Worm (Caenorhabditis elegans) whole organism, L2 larva: ENCODE results near the gene T27E9.2.

ENCODE experiments used
- C34F6.9 ChIP-seq: fragments of 150-350 bp; optimal IDR thresholded peaks from 2 replicates; lab custom pipeline; 2014; ENCODE audit warnings: missing biosample characterization, missing genetic modification characterization
- R02D3.7 ChIP-seq: fragments of 150-350 bp; optimal IDR thresholded peaks from 2 replicates; lab custom pipeline; 2014; ENCODE audit warnings: missing biosample characterization, missing genetic modification characterization
- Y55F3AM.14 ChIP-seq: fragments of 200-800 bp; sonication (Bioruptor generic); optimal IDR thresholded peaks from 2 replicates; lab custom pipeline; 2018; ENCODE audit warnings: mild to moderate bottlenecking, missing genetic modification characterization, missing compliant biosample characterization
- ZK546.5 ChIP-seq: sonication (generic microtip); optimal IDR thresholded peaks from 2 replicates; lab custom pipeline; 2017; ENCODE audit warnings: missing biosample characterization, missing genetic modification characterization
- alr-1 ChIP-seq: fragments of 150-350 bp; optimal IDR thresholded peaks from 2 replicates; lab custom pipeline; 2014; ENCODE audit warnings: missing biosample characterization, missing genetic modification characterization
- aly-2 ChIP-seq: fragments of 150-350 bp; optimal IDR thresholded peaks from 2 replicates; lab custom pipeline; 2014; ENCODE audit warnings: missing biosample characterization, missing genetic modification characterization
- ama-1 ChIP-seq: fragments of 150-350 bp; optimal IDR thresholded peaks from 2 replicates; lab custom pipeline; 2018; ENCODE audit warnings: inconsistent platforms
- blmp-1 ChIP-seq: sonication (generic microtip); optimal IDR thresholded peaks from 2 replicates; lab custom pipeline; 2017; ENCODE audit warnings: missing genetic modification characterization, mild to moderate bottlenecking, missing compliant biosample characterization, antibody characterized with exemption, moderate library complexity; ENCODE audit not compliant: insufficient read depth
- ceh-16 ChIP-seq: fragments of 150-350 bp; optimal IDR thresholded peaks from 2 replicates; lab custom pipeline; 2014; ENCODE audit warnings: missing biosample characterization, missing genetic modification characterization
- crh-2 ChIP-seq: sonication (generic microtip); optimal IDR thresholded peaks from 2 replicates; lab custom pipeline; 2017; ENCODE audit warnings: missing biosample characterization, missing genetic modification characterization
- egl-27 ChIP-seq: sonication (generic microtip); optimal IDR thresholded peaks from 3 replicates; lab custom pipeline; 2017; ENCODE audit warnings: missing biosample characterization, missing genetic modification reagents, missing genetic modification characterization
- fos-1 ChIP-seq: fragments of 150-350 bp; optimal IDR thresholded peaks from 2 replicates; lab custom pipeline; 2014; ENCODE audit warnings: missing biosample characterization, missing genetic modification characterization
- gmeb-1 ChIP-seq: fragments of 150-350 bp; optimal IDR thresholded peaks from 2 replicates; lab custom pipeline; 2014; ENCODE audit warnings: missing biosample characterization, missing genetic modification characterization
- lin-11 ChIP-seq: fragments of 150-350 bp; sonication (generic microtip); optimal IDR thresholded peaks from 2 replicates; lab custom pipeline; 2014; ENCODE audit warnings: missing biosample characterization, missing genetic modification characterization, inconsistent platforms, mixed read lengths
- lin-13 ChIP-seq: fragments of 150-350 bp; optimal IDR thresholded peaks from 2 replicates; lab custom pipeline; 2014; ENCODE audit warnings: missing biosample characterization, missing genetic modification reagents, missing genetic modification characterization
- lin-39 ChIP-seq: fragments of 150-350 bp; optimal IDR thresholded peaks from 2 replicates; lab custom pipeline; 2014; ENCODE audit warnings: missing biosample characterization, missing genetic modification reagents, missing genetic modification characterization
- lsy-2 ChIP-seq, 2 experiments: fragments of 150-350 bp in 1 of 2; sonication (generic microtip) in 1 of 2; optimal IDR thresholded peaks; 2 replicates each; lab custom pipeline; 2014 to 2017; ENCODE audit warnings: missing biosample characterization in 2 of 2, missing genetic modification characterization in 2 of 2
- mab-5 ChIP-seq: fragments of 150-350 bp; optimal IDR thresholded peaks from 2 replicates; lab custom pipeline; 2014; ENCODE audit warnings: missing biosample characterization, missing genetic modification characterization
- mbf-1 ChIP-seq: sonication (generic microtip); optimal IDR thresholded peaks from 2 replicates; lab custom pipeline; 2017; ENCODE audit warnings: missing biosample characterization, missing genetic modification characterization
- mdl-1 ChIP-seq, 2 experiments: fragments of 150-350 bp in 1 of 2; sonication (generic microtip) in 1 of 2; optimal IDR thresholded peaks; 2 replicates each; lab custom pipeline; 2017; ENCODE audit warnings: missing biosample characterization in 2 of 2, missing genetic modification characterization in 2 of 2
- nhr-10 ChIP-seq: sonication (generic microtip); optimal IDR thresholded peaks from 2 replicates; lab custom pipeline; 2017; ENCODE audit warnings: missing biosample characterization, missing genetic modification characterization
- nhr-11 ChIP-seq: fragments of 150-350 bp; optimal IDR thresholded peaks from 2 replicates; lab custom pipeline; 2014; ENCODE audit warnings: missing biosample characterization, missing genetic modification characterization
- nhr-12 ChIP-seq: fragments of 150-350 bp; optimal IDR thresholded peaks from 2 replicates; lab custom pipeline; 2014; ENCODE audit warnings: missing biosample characterization, missing genetic modification characterization
- nhr-129 ChIP-seq: fragments of 150-350 bp; optimal IDR thresholded peaks from 2 replicates; lab custom pipeline; 2014; ENCODE audit warnings: missing biosample characterization, missing genetic modification characterization
- nhr-21 ChIP-seq: fragments of 150-350 bp; optimal IDR thresholded peaks from 2 replicates; lab custom pipeline; 2014; ENCODE audit warnings: missing biosample characterization, missing genetic modification characterization
- nhr-23 ChIP-seq: fragments of 150-350 bp; optimal IDR thresholded peaks from 2 replicates; lab custom pipeline; 2014; ENCODE audit warnings: missing biosample characterization, missing genetic modification reagents, missing genetic modification characterization
- nhr-237 ChIP-seq: fragments of 150-350 bp; optimal IDR thresholded peaks from 2 replicates; lab custom pipeline; 2014; ENCODE audit warnings: missing biosample characterization, missing genetic modification characterization
- nhr-6 ChIP-seq: fragments of 150-350 bp; optimal IDR thresholded peaks from 2 replicates; lab custom pipeline; 2014; ENCODE audit warnings: missing biosample characterization, missing genetic modification characterization
- nhr-77 ChIP-seq: fragments of 150-350 bp; optimal IDR thresholded peaks from 2 replicates; lab custom pipeline; 2014; ENCODE audit warnings: missing biosample characterization, missing genetic modification characterization
- peb-1 ChIP-seq: fragments of 150-350 bp; optimal IDR thresholded peaks from 2 replicates; lab custom pipeline; 2014; ENCODE audit warnings: missing biosample characterization, missing genetic modification characterization
- sem-4 ChIP-seq: fragments of 150-350 bp; optimal IDR thresholded peaks from 2 replicates; lab custom pipeline; 2014; ENCODE audit warnings: missing biosample characterization, missing genetic modification reagents, missing genetic modification characterization
- skn-1 ChIP-seq: sonication (generic microtip); optimal IDR thresholded peaks from 2 replicates; lab custom pipeline; 2017; ENCODE audit warnings: missing biosample characterization, missing genetic modification characterization
- sma-3 ChIP-seq: sonication (generic microtip); optimal IDR thresholded peaks from 2 replicates; lab custom pipeline; 2016; ENCODE audit warnings: missing genetic modification reagents, missing genetic modification characterization, missing compliant biosample characterization
- sma-9 ChIP-seq, 2 experiments: fragments of 150-350 bp in 1 of 2; sonication (generic microtip) in 1 of 2; optimal IDR thresholded peaks; 2 replicates each; lab custom pipeline; 2014 to 2016; ENCODE audit warnings: missing genetic modification characterization in 2 of 2, mild to moderate bottlenecking in 1 of 2, missing biosample characterization in 1 of 2, missing compliant biosample characterization in 1 of 2, missing genetic modification reagents in 1 of 2, moderate library complexity in 1 of 2
- snpc-4 ChIP-seq: fragments of 150-350 bp; optimal IDR thresholded peaks from 2 replicates; lab custom pipeline; 2014; ENCODE audit warnings: missing biosample characterization, missing genetic modification characterization
- unc-39 ChIP-seq: fragments of 150-350 bp; optimal IDR thresholded peaks from 2 replicates; lab custom pipeline; 2014; ENCODE audit warnings: missing biosample characterization, missing genetic modification characterization
- zag-1 ChIP-seq: fragments of 150-350 bp; optimal IDR thresholded peaks from 2 replicates; lab custom pipeline; 2014; ENCODE audit warnings: missing biosample characterization, missing genetic modification characterization
- ztf-11 ChIP-seq: sonication (generic microtip); optimal IDR thresholded peaks from 2 replicates; lab custom pipeline; 2017; ENCODE audit warnings: missing biosample characterization, missing genetic modification characterization

Gene T27E9.2

ce11 chrIII:13462138-13462634, at the start of gene T27E9.2, which contains the start of gene abcf-2:
T27E9.2 (minus strand) TSS chrIII:13462584.
abcf-2 (minus strand) TSS chrIII:13462238.
- no peak for TF ChIP-seq zag-1 (tag; lab: Kevin White, UChicago)

- TF ChIP-seq unc-39 (tag; lab: Kevin White, UChicago) (no peak), ama-1 (no peak), nhr-21 (tag; lab: Kevin White, UChicago) (no peak), peb-1 (no peak), aly-2 (tag; lab: Kevin White, UChicago) (no peak), lin-11 (tag; lab: Kevin White, UChicago) (no peak), nhr-11 (tag; lab: Kevin White, UChicago) (no peak), skn-1 (tag; lab: Kevin White, UChicago) (no peak), nhr-23 (tag; lab: Kevin White, UChicago) (no peak), nhr-129 (no peak), ceh-16 (tag; lab: Kevin White, UChicago) (no peak), lsy-2 (tag; optimal IDR thresholded peaks at IDR 0.05; lab: Kevin White, UChicago) (no peak), fos-1 (no peak), sma-3 (GFP tag; lab: Kevin White, UChicago) (no peak), mbf-1 (tag; lab: Kevin White, UChicago) (no peak), nhr-77 (tag; lab: Kevin White, UChicago) (no peak), crh-2 (tag; lab: Kevin White, UChicago) (no peak)
These were observed 48.4 kb upstream of the T27E9.2 start for ce11 chrIII:13510753-13511152.

ce11 chrIII:13505718-13506117, 43.3 kb upstream of the T27E9.2 start, which contains the start of gene T28A8.3:
T28A8.3 (plus strand) TSS chrIII:13506018.
- TF ChIP-seq R02D3.7 (tag; lab: Kevin White, UChicago) (no peak), mdl-1 (tag; optimal IDR thresholded peaks at IDR 0.05; lab: Kevin White, UChicago) (no peak), sem-4 (tag; lab: Kevin White, UChicago) (no peak), peb-1 (no peak), lin-11 (tag; lab: Kevin White, UChicago) (no peak), nhr-23 (tag; lab: Kevin White, UChicago) (no peak), unc-39 (tag; lab: Kevin White, UChicago) (no peak), crh-2 (tag; lab: Kevin White, UChicago) (no peak)
- TF ChIP-seq, all 48 proteins: peak for 0

ce11 chrIII:13503379-13503778, 41.0 kb upstream of the T27E9.2 start, which contains the start of gene T28A8.4:
T28A8.4 (plus strand) TSS chrIII:13503679.
- TF ChIP-seq lsy-2 (tag; optimal IDR thresholded peaks at IDR 0.05; lab: Kevin White, UChicago) (no peak), nhr-237 (no peak), ama-1 (no peak), egl-27 (tag; lab: Kevin White, UChicago) (no peak), aly-2 (tag; lab: Kevin White, UChicago) (no peak), nhr-6 (no peak), ZK546.5 (tag; lab: Kevin White, UChicago) (no peak), mbf-1 (tag; lab: Kevin White, UChicago) (no peak), nhr-23 (tag; lab: Kevin White, UChicago) (no peak), nhr-11 (tag; lab: Kevin White, UChicago) (no peak), nhr-12 (tag; lab: Kevin White, UChicago) (no peak), nhr-10 (tag; lab: Kevin White, UChicago) (no peak), skn-1 (tag; lab: Kevin White, UChicago) (no peak), ceh-16 (tag; lab: Kevin White, UChicago) (no peak)

ce11 chrIII:13502513-13502912, 40.1 kb upstream of the T27E9.2 start, which contains the start of gene T28A8.8:
T28A8.8 (plus strand) TSS chrIII:13502813.
- no peak for TF ChIP-seq Y55F3AM.14 (GFP tag; lab: Kevin White, UChicago)
- no peak for TF ChIP-seq nhr-129
- no peak for TF ChIP-seq C34F6.9 (tag; lab: Kevin White, UChicago)

ce11 chrIII:13501599-13501998, 39.2 kb upstream of the T27E9.2 start, which contains the start of gene T28A8.5:
T28A8.5 (plus strand) TSS chrIII:13501630.
- TF ChIP-seq snpc-4 (tag; lab: Kevin White, UChicago) = no peak
- TF ChIP-seq mab-5 = no peak
- no peak for TF ChIP-seq ceh-16 (tag; lab: Kevin White, UChicago)
- no peak for TF ChIP-seq lin-39
- no peak for TF ChIP-seq zag-1 (tag; lab: Kevin White, UChicago)
- TF ChIP-seq nhr-10 (tag; lab: Kevin White, UChicago) = no peak
- TF ChIP-seq ztf-11 (tag; lab: Kevin White, UChicago) = no peak
- no peak for TF ChIP-seq crh-2 (tag; lab: Kevin White, UChicago)
- no peak for TF ChIP-seq sma-9 (GFP tag; optimal IDR thresholded peaks at IDR 0.05; lab: Kevin White, UChicago)
- no peak for TF ChIP-seq sma-9 (tag; optimal IDR thresholded peaks at IDR 0.05; lab: Kevin White, UChicago)
- TF ChIP-seq gmeb-1 (tag; lab: Kevin White, UChicago) = no peak
- TF ChIP-seq lin-13 (GFP tag; lab: Kevin White, UChicago) = no peak
- no peak for TF ChIP-seq blmp-1 (tag; lab: Kevin White, UChicago)
- no peak for TF ChIP-seq sem-4 (tag; lab: Kevin White, UChicago)
- no peak for TF ChIP-seq nhr-237
- no peak for TF ChIP-seq lsy-2 (tag; optimal IDR thresholded peaks at IDR 0.05; lab: Kevin White, UChicago)
- no peak for TF ChIP-seq alr-1 (tag; lab: Kevin White, UChicago)
